Fruit fly (Drosophila melanogaster) whole organism: Measurements from ENCODE around the gene TfIIA-L.

Experiments used
- EcR ChIP-seq, 2 experiments: fragments of >200 bp; optimal IDR thresholded peaks; 2 replicates each; lab custom pipeline; 2017; ENCODE audit warnings: missing biosample characterization in 2 of 2, missing genetic modification characterization in 2 of 2, missing genetic modification reagents in 2 of 2
- pan ChIP-seq: fragments of >200 bp; optimal IDR thresholded peaks from 2 replicates; lab custom pipeline; 2017
- psq ChIP-seq: fragments of >200 bp; optimal IDR thresholded peaks from 2 replicates; lab custom pipeline; 2017
- usp ChIP-seq: fragments of >200 bp; optimal IDR thresholded peaks from 2 replicates; lab custom pipeline; 2017; ENCODE audit warnings: missing biosample characterization, missing genetic modification characterization, mixed read lengths

DNA sequence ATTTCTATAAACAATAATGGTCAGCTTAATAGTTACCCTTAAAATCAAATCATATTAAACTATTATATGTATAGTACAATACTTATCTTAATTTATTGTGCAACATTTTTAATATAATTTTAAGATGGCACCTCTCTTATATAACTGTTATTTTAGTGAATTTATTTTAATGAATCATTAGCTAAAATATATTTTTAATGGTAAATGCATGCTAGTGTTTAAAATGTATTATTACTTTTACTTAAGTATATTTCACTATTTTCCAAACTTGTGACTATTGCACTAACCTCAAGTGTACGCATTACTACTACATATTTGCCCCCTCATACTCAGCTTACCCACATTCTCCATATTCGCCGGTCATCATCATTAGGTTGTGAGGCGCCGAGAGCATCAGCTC is 4.6 kb upstream of the TfIIA-L start:
- TF ChIP-seq psq, result no peak
- TF ChIP-seq usp (GFP tag; lab: Kevin White, UChicago), result no peak
- TF ChIP-seq pan, result no peak
- no peak for TF ChIP-seq EcR (GFP tag; optimal IDR thresholded peaks at IDR 0.05; lab: Kevin White, UChicago)
